Worm (Caenorhabditis elegans): Measurements from ENCODE around the gene iff-1.

DNA sequence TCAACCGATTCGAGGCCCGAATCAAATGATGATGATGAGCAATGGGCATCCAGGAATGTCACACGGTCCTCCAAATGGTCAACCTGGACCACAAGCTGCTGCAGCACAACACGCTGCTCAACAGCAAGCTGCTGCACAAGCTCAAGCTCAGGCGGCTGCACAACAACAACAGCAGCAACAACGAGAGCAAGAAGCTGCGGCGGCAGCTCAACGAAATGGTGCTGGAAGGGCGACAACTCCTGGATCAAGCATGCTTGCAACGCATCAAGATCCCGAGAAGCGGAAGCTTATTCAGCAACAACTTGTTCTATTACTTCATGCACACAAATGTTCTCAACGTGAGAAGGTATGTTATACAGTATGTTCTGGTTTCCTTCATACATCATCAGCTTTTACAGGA lies 21.0 kb upstream of the iff-1 start:
- TF ChIP-seq zfh-2 (GFP tag; conservative IDR thresholded peaks at IDR 0.05), result peak; percentile 54; the same call in 1 of the 2 replicates
- TF ChIP-seq xnd-1 (tag; optimal IDR thresholded peaks at IDR 0.05), result no peak
- TF ChIP-seq hmg-1.2 (GFP tag; IDR thresholded peaks at IDR 0.05), result no peak
- TF ChIP-seq F55B11.4 (tag; optimal IDR thresholded peaks at IDR 0.05; ENCODE audit: borderline replicate concordance, insufficient read depth), result no peak
- TF ChIP-seq T26A5.8 (tag; optimal IDR thresholded peaks at IDR 0.05), result no peak
- no peak for TF ChIP-seq unc-130 (GFP tag; optimal IDR thresholded peaks at IDR 0.05)
- TF ChIP-seq unc-62 (GFP tag; optimal IDR thresholded peaks at IDR 0.05), result no peak
- no peak for TF ChIP-seq lin-40 (tag; optimal IDR thresholded peaks at IDR 0.05)
- no peak for TF ChIP-seq ztf-28 (GFP tag; IDR thresholded peaks at IDR 0.05)
- TF ChIP-seq F23B12.7 (tag; optimal IDR thresholded peaks at IDR 0.05; ENCODE audit: insufficient read depth), result no peak
- TF ChIP-seq hrde-1 (tag; optimal IDR thresholded peaks at IDR 0.05; ENCODE audit: borderline replicate concordance), result no peak
- TF ChIP-seq dox-1 (GFP tag; IDR thresholded peaks at IDR 0.05), result no peak
- no peak for TF ChIP-seq cebp-2 (GFP tag; IDR thresholded peaks at IDR 0.05)
- no peak for TF ChIP-seq efl-1 (GFP tag; optimal IDR thresholded peaks at IDR 0.05)

All from whole organism, young adult.